Worm (Caenorhabditis elegans): Measurements from ENCODE around the gene R151.10.

ce11 chrIII:7212028-7212427, 18.7 kb downstream of the R151.10 start:
- no peak for TF ChIP-seq lin-13 (tag; optimal IDR thresholded peaks at IDR 0.05)
- no peak for TF ChIP-seq unc-120 (tag; optimal IDR thresholded peaks at IDR 0.05; ENCODE audit: poor library complexity, severe bottlenecking)
- TF ChIP-seq ceh-39 (tag; optimal IDR thresholded peaks at IDR 0.05) = no peak
- no peak for TF ChIP-seq ztf-11 (tag; optimal IDR thresholded peaks at IDR 0.05)
- TF ChIP-seq pha-4 (tag; optimal IDR thresholded peaks at IDR 0.05) = no peak
- TF ChIP-seq mls-2 (tag; optimal IDR thresholded peaks at IDR 0.05) = no peak
- no peak for TF ChIP-seq ces-1 (GFP tag; optimal IDR thresholded peaks at IDR 0.05)
- no peak for TF ChIP-seq nhr-76 (tag; optimal IDR thresholded peaks at IDR 0.05)
- no peak for TF ChIP-seq mab-5 (tag; optimal IDR thresholded peaks at IDR 0.05)
- no peak for TF ChIP-seq snpc-4 (tag; optimal IDR thresholded peaks at IDR 0.05)
- TF ChIP-seq lsy-2 (tag; optimal IDR thresholded peaks at IDR 0.05) = no peak
